Worm (Caenorhabditis elegans): ENCODE measurements around the gene gadr-4.

The gadr-4 gene

ce11 chrII:4011518-4011917, 50.9 kb downstream of the gadr-4 start:
- TF ChIP-seq scrt-1 (GFP tag; IDR thresholded peaks at IDR 0.05) (no peak), aly-1 (tag; optimal IDR thresholded peaks at IDR 0.05) (no peak), hmbx-1 (tag; optimal IDR thresholded peaks at IDR 0.05) (no peak), hnd-1 (tag; optimal IDR thresholded peaks at IDR 0.05) (no peak), B0310.2 (tag; optimal IDR thresholded peaks at IDR 0.05) (no peak), ceh-36 (tag; optimal IDR thresholded peaks at IDR 0.05) (no peak), tra-4 (tag; optimal IDR thresholded peaks at IDR 0.05) (no peak), hmg-4 (GFP tag; optimal IDR thresholded peaks at IDR 0.05) (no peak), sea-1 (GFP tag; conservative IDR thresholded peaks at IDR 0.05) (no peak), tbx-37 (GFP tag; conservative IDR thresholded peaks at IDR 0.05) (no peak), ceh-13 (GFP tag; optimal IDR thresholded peaks at IDR 0.05) (no peak), tbx-11 (GFP tag; IDR thresholded peaks at IDR 0.05) (no peak), pes-1 (GFP tag; IDR thresholded peaks at IDR 0.05) (no peak), flt-1 (GFP tag; IDR thresholded peaks at IDR 0.05) (no peak), ets-7 (tag; optimal IDR thresholded peaks at IDR 0.05) (no peak)
